Fruit fly (Drosophila melanogaster): ENCODE data around the gene CG31516.

Gene CG31516

dm6 chr3R:4220780-4221179, 850 bp upstream of the CG31516 start (continued):
- TF ChIP-seq Optix (GFP tag; IDR thresholded peaks at IDR 0.05) (no peak), gfzf (GFP tag; optimal IDR thresholded peaks at IDR 0.05) (peak; percentile 31), eyg (GFP tag; optimal IDR thresholded peaks at IDR 0.05) (no peak), D19A (tag; optimal IDR thresholded peaks at IDR 0.05) (no peak), croc (GFP tag; conservative IDR thresholded peaks at IDR 0.05) (no peak; the same call in 2 of the 3 replicates), CG14860 (GFP tag; IDR thresholded peaks at IDR 0.05; ENCODE audit: partially characterized antibody) (peak; percentile 96), chinmo (GFP tag; IDR thresholded peaks at IDR 0.05; ENCODE audit: partially characterized antibody) (peak; percentile 98), Lpt (GFP tag; optimal IDR thresholded peaks at IDR 0.05) (no peak), CG5953 (GFP tag; IDR thresholded peaks at IDR 0.05) (no peak), CG7987 (GFP tag; optimal IDR thresholded peaks at IDR 0.05) (peak; percentile 22), mld (GFP tag; IDR thresholded peaks at IDR 0.05; ENCODE audit: partially characterized antibody) (peak; percentile 98), CG11696 (GFP tag; IDR thresholded peaks at IDR 0.05) (no peak), bigmax (GFP tag; optimal IDR thresholded peaks at IDR 0.05) (no peak), usp (GFP tag; optimal IDR thresholded peaks at IDR 0.05) (no peak), Eip74EF (GFP tag; optimal IDR thresholded peaks at IDR 0.05) (no peak), CG6654 (GFP tag; optimal IDR thresholded peaks at IDR 0.05) (no peak), CG11456 (GFP tag; IDR thresholded peaks at IDR 0.05) (peak; percentile 66; the same call in 2 of the 3 replicates), ind (GFP tag; optimal IDR thresholded peaks at IDR 0.05) (no peak), ap (GFP tag; IDR thresholded peaks at IDR 0.05) (no peak), pzg (GFP tag; optimal IDR thresholded peaks at IDR 0.05) (peak; percentile 97), al (GFP tag; IDR thresholded peaks at IDR 0.05) (0 out of 2 replicates have a peak, but pooled peaks have one; percentile 10), CG10147 (GFP tag; optimal IDR thresholded peaks at IDR 0.05) (no peak), CG17802 (tag; optimal IDR thresholded peaks at IDR 0.05) (no peak), Mad (GFP tag; optimal IDR thresholded peaks at IDR 0.05) (peak; percentile 31), cad (GFP tag; optimal IDR thresholded peaks at IDR 0.05) (no peak), dpn (GFP tag; optimal IDR thresholded peaks at IDR 0.05) (peak; percentile 37), CG2129 (GFP tag; IDR thresholded peaks at IDR 0.05; ENCODE audit: partially characterized antibody) (peak; percentile 92), CG15269 (tag; optimal IDR thresholded peaks at IDR 0.05) (no peak), dati (GFP tag; IDR thresholded peaks at IDR 0.05) (no peak), Oli (tag; optimal IDR thresholded peaks at IDR 0.05) (no peak), Ets97D (GFP tag; optimal IDR thresholded peaks at IDR 0.05) (peak; percentile 70), Antp (GFP tag; optimal IDR thresholded peaks at IDR 0.05) (peak; percentile 36), Oaz (GFP tag; IDR thresholded peaks at IDR 0.05) (no peak), disco-r (GFP tag; optimal IDR thresholded peaks at IDR 0.05) (no peak), Hr3 (GFP tag; optimal IDR thresholded peaks at IDR 0.05) (peak; percentile 20), HmgD (GFP tag; optimal IDR thresholded peaks at IDR 0.05) (peak; percentile 86), CG30020 (tag; optimal IDR thresholded peaks at IDR 0.05) (peak; percentile 76), seq (GFP tag; IDR thresholded peaks at IDR 0.05) (no peak), yki (optimal IDR thresholded peaks at IDR 0.05) (no peak), sug (tag; optimal IDR thresholded peaks at IDR 0.05) (peak; percentile 52), lola (GFP tag; optimal IDR thresholded peaks at IDR 0.05) (no peak), crol (GFP tag; IDR thresholded peaks at IDR 0.05) (no peak), z (GFP tag; IDR thresholded peaks at IDR 0.05) (no peak), h (optimal IDR thresholded peaks at IDR 0.05) (no peak), phol (tag; optimal IDR thresholded peaks at IDR 0.05) (peak; percentile 41), Dll (GFP tag; IDR thresholded peaks at IDR 0.05; ENCODE audit: partially characterized antibody) (peak; percentile 95), nerfin-1 (tag; optimal IDR thresholded peaks at IDR 0.05) (no peak), lilli (GFP tag; optimal IDR thresholded peaks at IDR 0.05) (peak; percentile 56), abd-A (tag; optimal IDR thresholded peaks at IDR 0.05) (no peak), pum (GFP tag; optimal IDR thresholded peaks at IDR 0.05) (no peak), CHES-1-like (GFP tag; optimal IDR thresholded peaks at IDR 0.05) (peak; percentile 59), corto (GFP tag; optimal IDR thresholded peaks at IDR 0.05) (no peak)
